Worm (Caenorhabditis elegans) whole organism, midembryonic: Measurements from ENCODE around the gene str-163.
A peak's percentile ranks its signal among the peaks of the same experiment; 100 is the strongest.

Experiments
- T22C8.4 ChIP-seq: fragments of 200-800 bp; sonication (Bioruptor generic); IDR thresholded peaks from 2 replicates; pipeline ENCODE4 v1.3.6; 2022; ENCODE audit warnings: missing genetic modification characterization, missing compliant biosample characterization
- cog-1 ChIP-seq: sonication (generic microtip); optimal IDR thresholded peaks from 2 replicates; lab custom pipeline; 2016; ENCODE audit warnings: missing genetic modification characterization, missing compliant biosample characterization
- flt-1 ChIP-seq: fragments of 200-800 bp; sonication (Bioruptor generic); IDR thresholded peaks from 2 replicates; pipeline ENCODE4 v1.3.6; 2022; ENCODE audit warnings: missing genetic modification characterization, missing compliant biosample characterization
- klf-2 ChIP-seq: fragments of 200-800 bp; sonication (Bioruptor generic); conservative IDR thresholded peaks from 2 replicates; pipeline ENCODE4 v1.3.6; 2022; ENCODE audit warnings: missing genetic modification reagents, missing genetic modification characterization, missing compliant biosample characterization
- med-1 ChIP-seq: sonication (generic microtip); optimal IDR thresholded peaks from 2 replicates; lab custom pipeline; 2017; ENCODE audit warnings: missing genetic modification characterization, mild to moderate bottlenecking, missing compliant biosample characterization, antibody characterized with exemption, missing genetic modification reagents; ENCODE audit not compliant: insufficient read depth
- ref-1 ChIP-seq: fragments of 200-800 bp; sonication (Bioruptor generic); conservative IDR thresholded peaks from 2 replicates; pipeline ENCODE4 v1.3.6; 2022; ENCODE audit warnings: missing genetic modification reagents, missing genetic modification characterization, missing compliant biosample characterization
- tab-1 ChIP-seq: fragments of 200-800 bp; sonication (Bioruptor generic); IDR thresholded peaks from 2 replicates; pipeline ENCODE4 v1.3.6; 2022; ENCODE audit warnings: missing genetic modification characterization, missing compliant biosample characterization
- ztf-23 ChIP-seq: fragments of 200-800 bp; sonication (Bioruptor generic); IDR thresholded peaks from 2 replicates; pipeline ENCODE4 v1.3.6; 2022; ENCODE audit warnings: missing genetic modification reagents, missing genetic modification characterization, missing compliant biosample characterization
- ztf-29 ChIP-seq: fragments of 200-800 bp; sonication (Bioruptor generic); IDR thresholded peaks from 2 replicates; pipeline ENCODE4 v1.3.6; 2022; ENCODE audit warnings: missing genetic modification reagents, missing genetic modification characterization, missing compliant biosample characterization

The str-163 gene

ce11 chrIV:4953887-4954286 lies at the start of gene str-163:
str-163 (plus strand) TSS chrIV:4954187.
- TF ChIP-seq T22C8.4 (no peak), ref-1 (GFP tag; lab: Robert Waterston, UW) (no peak), flt-1 (GFP tag; lab: Robert Waterston, UW) (no peak), cog-1 (tag; lab: Kevin White, UChicago) (no peak), ztf-29 (no peak), tab-1 (GFP tag; lab: Robert Waterston, UW) (no peak), klf-2 (GFP tag; lab: Robert Waterston, UW) (no peak), med-1 (GFP tag; lab: Kevin White, UChicago) (no peak)

ce11 chrIV:4905645-4906135 lies 48.3 kb upstream of the str-163 start, which contains the start of gene T08B6.4:
T08B6.4 (plus strand) TSS chrIV:4905695.
- TF ChIP-seq T22C8.4 (peak; percentile 67), cog-1 (tag; lab: Kevin White, UChicago) (no peak)

ce11 chrIV:4909039-4909438 lies 44.9 kb upstream of the str-163 start, which contains the start of gene str-159:
str-159 (plus strand) TSS chrIV:4909339.
- TF ChIP-seq med-1 (GFP tag; lab: Kevin White, UChicago): no peak
- TF ChIP-seq ref-1 (GFP tag; lab: Robert Waterston, UW): no peak
- TF ChIP-seq tab-1 (GFP tag; lab: Robert Waterston, UW): no peak
- no peak for TF ChIP-seq T22C8.4
- no peak for TF ChIP-seq ztf-29
- no peak for TF ChIP-seq flt-1 (GFP tag; lab: Robert Waterston, UW)
- no peak for TF ChIP-seq cog-1 (tag; lab: Kevin White, UChicago)
- no peak for TF ChIP-seq ztf-23
- TF ChIP-seq klf-2 (GFP tag; lab: Robert Waterston, UW): no peak

ce11 chrIV:4913090-4913489 lies 40.9 kb upstream of the str-163 start, which contains the start of gene str-156:
str-156 (plus strand) TSS chrIV:4913390.
- TF ChIP-seq med-1 (GFP tag; lab: Kevin White, UChicago) (no peak), tab-1 (GFP tag; lab: Robert Waterston, UW) (no peak), flt-1 (GFP tag; lab: Robert Waterston, UW) (no peak), ref-1 (GFP tag; lab: Robert Waterston, UW) (no peak), ztf-29 (no peak), ztf-23 (no peak), klf-2 (GFP tag; lab: Robert Waterston, UW) (no peak), T22C8.4 (no peak), cog-1 (tag; lab: Kevin White, UChicago) (no peak)

ce11 chrIV:4915689-4916088 lies 38.3 kb upstream of the str-163 start, which contains the start of gene str-155:
str-155 (plus strand) TSS chrIV:4915989.
- TF ChIP-seq flt-1 (GFP tag; lab: Robert Waterston, UW) (no peak), ref-1 (GFP tag; lab: Robert Waterston, UW) (no peak), ztf-29 (no peak), T22C8.4 (no peak), ztf-23 (no peak), cog-1 (tag; lab: Kevin White, UChicago) (no peak), tab-1 (GFP tag; lab: Robert Waterston, UW) (no peak), klf-2 (GFP tag; lab: Robert Waterston, UW) (no peak), med-1 (GFP tag; lab: Kevin White, UChicago) (no peak)

ce11 chrIV:4917774-4918173 lies 36.2 kb upstream of the str-163 start, which contains the start of gene str-158:
str-158 (plus strand) TSS chrIV:4918074.
- no peak for TF ChIP-seq T22C8.4
- no peak for TF ChIP-seq med-1 (GFP tag; lab: Kevin White, UChicago)
- TF ChIP-seq ztf-29: no peak
- TF ChIP-seq flt-1 (GFP tag; lab: Robert Waterston, UW): no peak
- TF ChIP-seq cog-1 (tag; lab: Kevin White, UChicago): no peak
- no peak for TF ChIP-seq tab-1 (GFP tag; lab: Robert Waterston, UW)
- no peak for TF ChIP-seq ref-1 (GFP tag; lab: Robert Waterston, UW)
- no peak for TF ChIP-seq klf-2 (GFP tag; lab: Robert Waterston, UW)
- no peak for TF ChIP-seq ztf-23

ce11 chrIV:4930045-4930444 lies 23.9 kb upstream of the str-163 start, which contains the start of gene Y9C9A.8:
Y9C9A.8 (plus strand) TSS chrIV:4930345.
- no peak for TF ChIP-seq ztf-23
- no peak for TF ChIP-seq flt-1 (GFP tag; lab: Robert Waterston, UW)
- no peak for TF ChIP-seq ref-1 (GFP tag; lab: Robert Waterston, UW)
- no peak for TF ChIP-seq med-1 (GFP tag; lab: Kevin White, UChicago)
- no peak for TF ChIP-seq cog-1 (tag; lab: Kevin White, UChicago)
- TF ChIP-seq ztf-29: no peak
- TF ChIP-seq T22C8.4: no peak
- TF ChIP-seq tab-1 (GFP tag; lab: Robert Waterston, UW): no peak
- TF ChIP-seq klf-2 (GFP tag; lab: Robert Waterston, UW): no peak

ce11 chrIV:4930754-4931322 lies 23.1 kb upstream of the str-163 start:
- TF ChIP-seq ztf-29: no peak

ce11 chrIV:4934103-4934502 lies 19.9 kb upstream of the str-163 start, which contains the start of gene str-153:
str-153 (plus strand) TSS chrIV:4934403.
- no peak for TF ChIP-seq flt-1 (GFP tag; lab: Robert Waterston, UW)
- TF ChIP-seq ztf-23: no peak
- TF ChIP-seq med-1 (GFP tag; lab: Kevin White, UChicago): no peak
- TF ChIP-seq ref-1 (GFP tag; lab: Robert Waterston, UW): no peak
- TF ChIP-seq ztf-29: no peak
- no peak for TF ChIP-seq cog-1 (tag; lab: Kevin White, UChicago)
- no peak for TF ChIP-seq T22C8.4
- TF ChIP-seq klf-2 (GFP tag; lab: Robert Waterston, UW): no peak

- TF ChIP-seq tab-1 (GFP tag; lab: Robert Waterston, UW): no peak
- no peak for TF ChIP-seq med-1 (GFP tag; lab: Kevin White, UChicago)
- TF ChIP-seq T22C8.4: no peak
These were observed 16.3 kb upstream of the str-163 start, which contains the start of gene fbxa-86 for ce11 chrIV:4937647-4938046. fbxa-86 (minus strand) TSS chrIV:4938013.
